Fruit fly (Drosophila melanogaster) whole organism, adult: ENCODE data around the gene CG3632.

Experiments used
- CG11617 ChIP-seq: fragments of 200-800 bp; sonication (Bioruptor generic); optimal IDR thresholded peaks from 2 replicates; lab custom pipeline; 2017; ENCODE audit warnings: mild to moderate bottlenecking, missing biosample characterization, missing genetic modification reagents, missing genetic modification characterization
- CG12768 ChIP-seq: fragments of 200-800 bp; sonication (Bioruptor generic); optimal IDR thresholded peaks from 2 replicates; lab custom pipeline; 2017; ENCODE audit warnings: missing biosample characterization, missing genetic modification characterization, mild to moderate bottlenecking, moderate library complexity, missing genetic modification reagents
- CG14711 ChIP-seq: fragments of 200-800 bp; sonication (Bioruptor generic); optimal IDR thresholded peaks from 2 replicates; lab custom pipeline; 2018; ENCODE audit warnings: missing biosample characterization, mild to moderate bottlenecking, missing genetic modification characterization, moderate library complexity
- CG1620 ChIP-seq: fragments of 200-800 bp; sonication (Bioruptor generic); optimal IDR thresholded peaks from 2 replicates; lab custom pipeline; 2016; ENCODE audit warnings: missing biosample characterization, missing genetic modification characterization
- CG33017 ChIP-seq: fragments of 200-800 bp; sonication (Bioruptor generic); optimal IDR thresholded peaks from 2 replicates; lab custom pipeline; 2018; ENCODE audit warnings: missing biosample characterization, mild to moderate bottlenecking, missing genetic modification characterization, moderate library complexity
- CG5204 ChIP-seq: fragments of 200-800 bp; sonication (Bioruptor generic); optimal IDR thresholded peaks from 2 replicates; lab custom pipeline; 2016; ENCODE audit warnings: missing biosample characterization, missing genetic modification characterization
- CG7045 ChIP-seq: fragments of 200-800 bp; sonication (Bioruptor generic); optimal IDR thresholded peaks from 2 replicates; lab custom pipeline; 2017; ENCODE audit warnings: missing biosample characterization, mild to moderate bottlenecking, missing genetic modification characterization
- CG7101 ChIP-seq: fragments of 200-800 bp; sonication (Bioruptor generic); optimal IDR thresholded peaks from 2 replicates; lab custom pipeline; 2018; ENCODE audit warnings: missing biosample characterization, mild to moderate bottlenecking, missing genetic modification characterization, moderate library complexity
- Clk ChIP-seq: fragments of 200-800 bp; sonication (Bioruptor generic); optimal IDR thresholded peaks from 2 replicates; lab custom pipeline; 2017; ENCODE audit warnings: missing biosample characterization, missing genetic modification characterization
- Crg-1 ChIP-seq: fragments of 200-800 bp; sonication (Bioruptor generic); optimal IDR thresholded peaks from 2 replicates; lab custom pipeline; 2016; ENCODE audit warnings: missing biosample characterization, missing genetic modification characterization
- Hr96 ChIP-seq: fragments of 200-800 bp; sonication (Bioruptor generic); optimal IDR thresholded peaks from 2 replicates; lab custom pipeline; 2016; ENCODE audit warnings: missing biosample characterization, missing genetic modification characterization
- Mnt ChIP-seq: fragments of 200-800 bp; sonication (Bioruptor generic); optimal IDR thresholded peaks from 2 replicates; lab custom pipeline; 2016; ENCODE audit warnings: missing biosample characterization, mild to moderate bottlenecking, missing genetic modification characterization
- bab1 ChIP-seq: fragments of 200-800 bp; sonication (Bioruptor generic); optimal IDR thresholded peaks from 3 replicates; lab custom pipeline; 2019; ENCODE audit warnings: missing biosample characterization, mild to moderate bottlenecking, missing genetic modification characterization, moderate library complexity
- cic ChIP-seq: fragments of 200-800 bp; sonication (Bioruptor generic); optimal IDR thresholded peaks from 2 replicates; lab custom pipeline; 2017; ENCODE audit warnings: missing biosample characterization, mild to moderate bottlenecking, missing genetic modification characterization, moderate library complexity
- cnc ChIP-seq, 2 experiments: fragments of >200 bp; optimal IDR thresholded peaks; 2 replicates each; lab custom pipeline; 2017
- kay ChIP-seq: fragments of 200-800 bp; sonication (Bioruptor generic); peaks from one replicate; lab custom pipeline; 2016; ENCODE audit warnings: missing biosample characterization, missing genetic modification characterization, borderline replicate concordance
- ovo ChIP-seq: fragments of 200-800 bp; sonication (Bioruptor generic); optimal IDR thresholded peaks from 2 replicates; lab custom pipeline; 2016; ENCODE audit warnings: missing biosample characterization, missing genetic modification characterization
- pad ChIP-seq: fragments of 200-800 bp; sonication (Bioruptor generic); optimal IDR thresholded peaks from 3 replicates; lab custom pipeline; 2017; ENCODE audit warnings: missing biosample characterization, missing genetic modification characterization, mild to moderate bottlenecking, moderate library complexity, missing genetic modification reagents
- tj ChIP-seq: fragments of 200-800 bp; sonication (Bioruptor generic); optimal IDR thresholded peaks from 3 replicates; lab custom pipeline; 2017; ENCODE audit warnings: missing biosample characterization, mild to moderate bottlenecking, missing genetic modification characterization, moderate library complexity
- toe ChIP-seq: fragments of 200-800 bp; sonication (Bioruptor generic); optimal IDR thresholded peaks from 2 replicates; lab custom pipeline; 2016; ENCODE audit warnings: missing biosample characterization, missing genetic modification characterization

Gene CG3632

dm6 chrX:16309764-16310163 lies 13.3 kb downstream of the CG3632 start:
- TF ChIP-seq Clk (GFP tag; lab: Kevin White, UChicago) (no peak), CG33017 (no peak), CG7045 (GFP tag; lab: Kevin White, UChicago) (no peak), Mnt (GFP tag; lab: Kevin White, UChicago) (no peak), cnc (optimal IDR thresholded peaks at IDR 0.05; lab: Kevin White, UChicago) (no peak), CG5204 (no peak), CG1620 (no peak), pad (GFP tag; lab: Kevin White, UChicago) (no peak), tj (no peak), Crg-1 (GFP tag; lab: Kevin White, UChicago) (no peak), ovo (GFP tag; lab: Kevin White, UChicago) (no peak), CG11617 (GFP tag; lab: Kevin White, UChicago) (no peak), CG14711 (tag; lab: Kevin White, UChicago) (no peak), CG7101 (no peak), CG12768 (GFP tag; lab: Kevin White, UChicago) (no peak), toe (GFP tag; lab: Kevin White, UChicago) (no peak), bab1 (GFP tag; lab: Kevin White, UChicago) (no peak), cic (GFP tag; lab: Kevin White, UChicago) (no peak)

dm6 chrX:16313078-16313875 lies 16.8 kb downstream of the CG3632 start, which contains the start of the genes CG9915 and SWIP:
Gene CG9915, minus strand, starts transcription at chrX:16313138.
Gene SWIP, plus strand, starts transcription at chrX:16313709.
- TF ChIP-seq CG12768 (GFP tag; lab: Kevin White, UChicago) (no peak), CG14711 (tag; lab: Kevin White, UChicago) (peak; percentile 14), cnc (optimal IDR thresholded peaks at IDR 0.05; lab: Kevin White, UChicago) (no peak), tj (peak; percentile 31), kay (GFP tag; lab: Kevin White, UChicago) (peak; percentile 55), pad (GFP tag; lab: Kevin White, UChicago) (peak; percentile 5), CG7101 (peak; percentile 1), cic (GFP tag; lab: Kevin White, UChicago) (no peak), bab1 (GFP tag; lab: Kevin White, UChicago) (peak; percentile 79), Crg-1 (GFP tag; lab: Kevin White, UChicago) (peak; percentile 4), CG11617 (GFP tag; lab: Kevin White, UChicago) (peak; percentile 43), CG7045 (GFP tag; lab: Kevin White, UChicago) (no peak), Hr96 (GFP tag; lab: Kevin White, UChicago) (no peak)

dm6 chrX:16318858-16319557 lies 22.5 kb downstream of the CG3632 start:
- TF ChIP-seq CG7101 (peak; percentile 28), ovo (GFP tag; lab: Kevin White, UChicago) (peak; percentile 85), CG11617 (GFP tag; lab: Kevin White, UChicago) (no peak), CG33017 (no peak), CG1620 (no peak), CG12768 (GFP tag; lab: Kevin White, UChicago) (no peak), Crg-1 (GFP tag; lab: Kevin White, UChicago) (peak; percentile 27), CG7045 (GFP tag; lab: Kevin White, UChicago) (no peak), Mnt (GFP tag; lab: Kevin White, UChicago) (peak; percentile 94), cnc (optimal IDR thresholded peaks at IDR 0.05; lab: Kevin White, UChicago) (no peak), CG5204 (no peak), Clk (GFP tag; lab: Kevin White, UChicago) (no peak), pad (GFP tag; lab: Kevin White, UChicago) (peak; percentile 37), kay (GFP tag; lab: Kevin White, UChicago) (no peak), tj (peak; percentile 65), toe (GFP tag; lab: Kevin White, UChicago) (no peak), cic (GFP tag; lab: Kevin White, UChicago) (peak; percentile 78), bab1 (GFP tag; lab: Kevin White, UChicago) (no peak), CG14711 (tag; lab: Kevin White, UChicago) (no peak), Hr96 (GFP tag; lab: Kevin White, UChicago) (no peak)

dm6 chrX:16319558-16319924 lies 23.1 kb downstream of the CG3632 start:
- TF ChIP-seq CG33017, result no peak
- TF ChIP-seq Crg-1 (GFP tag; lab: Kevin White, UChicago), result no peak
- peak; percentile 86 for TF ChIP-seq kay (GFP tag; lab: Kevin White, UChicago)
- TF ChIP-seq cnc (optimal IDR thresholded peaks at IDR 0.05; lab: Kevin White, UChicago), result peak in 1 of 2 experiments; percentile 56

- TF ChIP-seq CG7101 (peak; percentile 66), CG1620 (peak; percentile 40), toe (GFP tag; lab: Kevin White, UChicago) (no peak), cic (GFP tag; lab: Kevin White, UChicago) (peak; percentile 17), Hr96 (GFP tag; lab: Kevin White, UChicago) (no peak), pad (GFP tag; lab: Kevin White, UChicago) (peak; percentile 13), CG7045 (GFP tag; lab: Kevin White, UChicago) (no peak), ovo (GFP tag; lab: Kevin White, UChicago) (peak; percentile 31), cnc (optimal IDR thresholded peaks at IDR 0.05; lab: Kevin White, UChicago) (no peak), Mnt (GFP tag; lab: Kevin White, UChicago) (peak; percentile 86), Clk (GFP tag; lab: Kevin White, UChicago) (no peak), CG12768 (GFP tag; lab: Kevin White, UChicago) (peak; percentile 58), CG14711 (tag; lab: Kevin White, UChicago) (peak; percentile 58), tj (peak; percentile 75), CG5204 (no peak), Crg-1 (GFP tag; lab: Kevin White, UChicago) (peak; percentile 72), bab1 (GFP tag; lab: Kevin White, UChicago) (peak; percentile 50), CG11617 (GFP tag; lab: Kevin White, UChicago) (peak; percentile 21), kay (GFP tag; lab: Kevin White, UChicago) (no peak), CG33017 (peak; percentile 13)
Observed at dm6 chrX:16320197-16320921, 23.9 kb downstream of the CG3632 start, which contains the start of gene Cyp1. Gene Cyp1, minus strand, starts transcription at chrX:16320370.
